Worm (Caenorhabditis elegans): ENCODE results near the gene str-138.

Gene str-138

DNA sequence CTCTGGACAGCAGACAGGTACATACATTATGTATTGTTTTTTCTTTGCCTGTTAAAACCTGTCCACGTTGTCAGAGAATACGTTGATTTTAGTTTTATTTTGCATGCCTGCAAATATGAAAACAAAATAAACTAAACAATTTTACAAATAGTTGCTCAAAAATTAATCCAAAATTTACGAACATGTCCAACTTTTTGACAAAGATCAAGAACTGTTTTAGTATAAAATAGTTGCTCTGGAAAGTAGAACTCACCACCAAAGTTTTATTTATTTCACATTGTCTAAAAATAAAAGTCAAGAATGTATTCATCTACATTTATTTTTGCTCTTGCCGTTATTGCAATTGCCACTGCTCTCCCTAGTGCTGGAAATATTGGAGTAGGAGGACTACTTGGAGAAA, 46.0 kb downstream of the str-138 start, which contains the start of gene srlf-16:
Gene srlf-16 (plus strand): TSS at position 301 of the 400 bp plus-strand sequence.
- TF ChIP-seq lin-35 (GFP tag; optimal IDR thresholded peaks at IDR 0.05) (no peak), lin-15B (tag; optimal IDR thresholded peaks at IDR 0.05) (no peak)

ce11 chrV:8108670-8109069, 50.2 kb downstream of the str-138 start, which contains the start of gene myo-5:
TSS of gene myo-5 (plus strand) at chrV:8108970.
- TF ChIP-seq efl-1 (optimal IDR thresholded peaks at IDR 0.05): no peak
- peak in 1 of 2 experiments; percentile 15 for TF ChIP-seq efl-1 (GFP tag; optimal IDR thresholded peaks at IDR 0.05 in 1 of 2)
- TF ChIP-seq unc-130 (tag; optimal IDR thresholded peaks at IDR 0.05): no peak
- TF ChIP-seq aly-2 (tag; optimal IDR thresholded peaks at IDR 0.05): no peak
- no peak for TF ChIP-seq hlh-17 (GFP tag; optimal IDR thresholded peaks at IDR 0.05; ENCODE audit: borderline replicate concordance)
- TF ChIP-seq nhr-237 (tag; optimal IDR thresholded peaks at IDR 0.05): no peak
- no peak for TF ChIP-seq nhr-84 (tag; optimal IDR thresholded peaks at IDR 0.05)
- TF ChIP-seq nhr-71 (tag; optimal IDR thresholded peaks at IDR 0.05): no peak
- TF ChIP-seq mab-9 (GFP tag; IDR thresholded peaks at IDR 0.05): no peak

Data from whole organism, L1 larva.